Worm (Caenorhabditis elegans) whole organism, L3 larva: ENCODE measurements around the gene pkc-1.

ENCODE experiments used
- R02D3.7 ChIP-seq: fragments of 150-350 bp; optimal IDR thresholded peaks from 2 replicates; lab custom pipeline; 2014; ENCODE audit warnings: missing biosample characterization, missing genetic modification characterization
- ZK546.5 ChIP-seq: sonication (generic microtip); optimal IDR thresholded peaks from 2 replicates; lab custom pipeline; 2017; ENCODE audit warnings: missing biosample characterization, missing genetic modification characterization
- ceh-82 ChIP-seq: fragments of 150-350 bp; optimal IDR thresholded peaks from 2 replicates; lab custom pipeline; 2014; ENCODE audit warnings: missing biosample characterization, missing genetic modification characterization
- egl-27 ChIP-seq: sonication (generic microtip); optimal IDR thresholded peaks from 4 replicates; lab custom pipeline; 2017; ENCODE audit warnings: missing biosample characterization, missing genetic modification reagents, missing genetic modification characterization
- elt-1 ChIP-seq: fragments of 150-350 bp; optimal IDR thresholded peaks from 2 replicates; lab custom pipeline; 2014; ENCODE audit warnings: missing biosample characterization, missing genetic modification characterization
- fos-1 ChIP-seq: fragments of 150-350 bp; optimal IDR thresholded peaks from 2 replicates; lab custom pipeline; 2014; ENCODE audit warnings: missing biosample characterization, missing genetic modification characterization
- nfya-1 ChIP-seq: sonication (generic microtip); optimal IDR thresholded peaks from 2 replicates; lab custom pipeline; 2017; ENCODE audit warnings: missing genetic modification characterization, mild to moderate bottlenecking, missing compliant biosample characterization, antibody characterized with exemption, moderate library complexity; ENCODE audit not compliant: insufficient read depth
- nhr-12 ChIP-seq: fragments of 150-350 bp; optimal IDR thresholded peaks from 2 replicates; lab custom pipeline; 2014; ENCODE audit warnings: missing biosample characterization, missing genetic modification characterization
- nhr-28 ChIP-seq: fragments of 150-350 bp; optimal IDR thresholded peaks from 2 replicates; lab custom pipeline; 2014; ENCODE audit warnings: missing biosample characterization, missing genetic modification characterization
- skn-1 ChIP-seq: fragments of 150-350 bp; optimal IDR thresholded peaks from 2 replicates; lab custom pipeline; 2014; ENCODE audit warnings: missing biosample characterization, missing genetic modification characterization

DNA sequence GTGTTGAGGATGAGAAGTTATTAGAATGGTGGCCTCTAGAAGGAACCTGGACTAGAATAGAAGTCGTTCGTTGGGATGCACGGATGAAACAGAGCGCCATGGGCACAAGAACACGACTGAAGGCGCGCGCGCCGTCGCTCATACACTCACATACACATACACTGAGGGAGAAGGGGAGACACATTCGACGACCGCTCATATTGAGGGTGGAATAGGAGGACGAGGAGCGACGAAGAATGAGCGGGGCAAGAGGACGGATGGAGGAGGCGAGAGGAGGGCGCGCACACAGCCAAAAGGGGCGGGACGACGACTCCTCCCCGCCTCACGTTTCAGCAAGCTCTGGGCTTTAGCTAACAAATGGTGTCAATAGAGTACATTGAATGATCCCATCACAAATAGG, 6.8 kb upstream of the pkc-1 start:
- TF ChIP-seq skn-1 (no peak), ceh-82 (tag; lab: Kevin White, UChicago) (no peak), egl-27 (tag; lab: Kevin White, UChicago) (no peak), fos-1 (tag; lab: Kevin White, UChicago) (no peak), nhr-28 (tag; lab: Kevin White, UChicago) (no peak), R02D3.7 (tag; lab: Kevin White, UChicago) (no peak), nfya-1 (peak; percentile 48), elt-1 (tag; lab: Kevin White, UChicago) (no peak), ZK546.5 (tag; lab: Kevin White, UChicago) (no peak), nhr-12 (no peak)
